Fruit fly (Drosophila melanogaster) whole organism, embryonic: ENCODE results near the gene CG7785.

Source experiments
- ATbp ChIP-seq: fragments of 200-800 bp; sonication (Bioruptor generic); optimal IDR thresholded peaks from 2 replicates; lab custom pipeline; 2017; ENCODE audit warnings: missing biosample characterization, mild to moderate bottlenecking, missing genetic modification characterization, missing genetic modification reagents
- Aef1 ChIP-seq: fragments of 200-800 bp; sonication (Bioruptor generic); IDR thresholded peaks from 3 replicates; pipeline ENCODE4 v1.3.6; 2022; ENCODE audit warnings: missing biosample characterization, missing genetic modification characterization
- CG10431 ChIP-seq: fragments of 200-800 bp; sonication (Bioruptor generic); optimal IDR thresholded peaks from 3 replicates; lab custom pipeline; 2018; ENCODE audit warnings: missing biosample characterization, mild to moderate bottlenecking, missing genetic modification characterization
- CG11560 ChIP-seq: fragments of 200-800 bp; sonication (Bioruptor generic); IDR thresholded peaks from 3 replicates; pipeline ENCODE4 v1.3.6; 2022; ENCODE audit warnings: missing biosample characterization, missing genetic modification characterization
- CG13424 ChIP-seq: fragments of 200-800 bp; sonication (Bioruptor generic); optimal IDR thresholded peaks from 2 replicates; lab custom pipeline; 2019; ENCODE audit warnings: missing biosample characterization, mild to moderate bottlenecking, missing genetic modification characterization, moderate library complexity
- CG15601 ChIP-seq: fragments of 200-800 bp; sonication (Bioruptor generic); optimal IDR thresholded peaks from 3 replicates; lab custom pipeline; 2019; ENCODE audit warnings: missing biosample characterization, mild to moderate bottlenecking, missing genetic modification characterization, moderate library complexity
- CG2116 ChIP-seq: fragments of 200-800 bp; sonication (Bioruptor generic); optimal IDR thresholded peaks from 3 replicates; lab custom pipeline; 2018; ENCODE audit warnings: missing biosample characterization, mild to moderate bottlenecking, missing genetic modification characterization
- CG2199 ChIP-seq: fragments of 200-800 bp; sonication (Bioruptor generic); IDR thresholded peaks from 3 replicates; pipeline ENCODE4 v1.3.6; 2022; ENCODE audit warnings: missing biosample characterization, missing genetic modification characterization
- CG30020 ChIP-seq: fragments of 200-800 bp; optimal IDR thresholded peaks from 2 replicates; lab custom pipeline; 2019; ENCODE audit warnings: missing biosample characterization, mild to moderate bottlenecking, missing genetic modification characterization, moderate library complexity
- CG3847 ChIP-seq: fragments of 200-800 bp; sonication (Bioruptor generic); IDR thresholded peaks from 2 replicates; pipeline ENCODE4 v1.3.6; 2022; ENCODE audit warnings: missing biosample characterization, missing genetic modification characterization
- CG6854 ChIP-seq: fragments of 200-800 bp; sonication (Bioruptor generic); optimal IDR thresholded peaks from 3 replicates; lab custom pipeline; 2017; ENCODE audit warnings: missing biosample characterization, mild to moderate bottlenecking, missing genetic modification characterization
- Dad ChIP-seq: fragments of 200-800 bp; sonication (Bioruptor generic); optimal IDR thresholded peaks from 3 replicates; lab custom pipeline; 2016; ENCODE audit warnings: missing biosample characterization, missing genetic modification characterization
- Dek ChIP-seq: fragments of 200-800 bp; sonication (Bioruptor generic); optimal IDR thresholded peaks from 3 replicates; lab custom pipeline; 2019; ENCODE audit warnings: missing biosample characterization, mild to moderate bottlenecking, missing genetic modification characterization, moderate library complexity
- Dll ChIP-seq: fragments of 200-800 bp; sonication (Bioruptor generic); IDR thresholded peaks from 4 replicates; pipeline ENCODE4 v1.3.6; 2022; ENCODE audit warnings: missing biosample characterization, missing genetic modification characterization; ENCODE audit not compliant: partially characterized antibody
- Dp ChIP-seq: fragments of 200-800 bp; sonication (Bioruptor generic); optimal IDR thresholded peaks from 2 replicates; lab custom pipeline; 2018; ENCODE audit warnings: missing biosample characterization, mild to moderate bottlenecking, missing genetic modification characterization, moderate library complexity
- E2f2 ChIP-seq: fragments of 200-800 bp; sonication (Bioruptor generic); IDR thresholded peaks from 2 replicates; pipeline ENCODE4 v1.3.6; 2022; ENCODE audit warnings: missing biosample characterization, missing genetic modification characterization
- Eip74EF ChIP-seq, 2 experiments: fragments of 200-800 bp in 1 of 2; fragments of >200 bp in 1 of 2; sonication (Bioruptor generic) in 1 of 2; optimal IDR thresholded peaks; 2 replicates each; lab custom pipeline; 2017 to 2019; ENCODE audit warnings: missing biosample characterization in 2 of 2, missing genetic modification characterization in 2 of 2, mild to moderate bottlenecking in 1 of 2, moderate library complexity in 1 of 2
- Elba2 ChIP-seq: fragments of 200-800 bp; sonication (Bioruptor generic); optimal IDR thresholded peaks from 3 replicates; lab custom pipeline; 2016; ENCODE audit warnings: missing biosample characterization, missing genetic modification characterization
- HHEX ChIP-seq: fragments of 200-800 bp; sonication (Bioruptor generic); optimal IDR thresholded peaks from 3 replicates; lab custom pipeline; 2017; ENCODE audit warnings: missing biosample characterization, mild to moderate bottlenecking, missing genetic modification characterization, missing genetic modification reagents
- HLH4C ChIP-seq: fragments of 200-800 bp; sonication (Bioruptor generic); IDR thresholded peaks from 3 replicates; pipeline ENCODE4 v1.3.6; 2022; ENCODE audit warnings: missing biosample characterization, missing genetic modification characterization; ENCODE audit not compliant: partially characterized antibody
- HLHmδ ChIP-seq: fragments of 200-800 bp; sonication (Bioruptor generic); optimal IDR thresholded peaks from 2 replicates; lab custom pipeline; 2018; ENCODE audit warnings: missing biosample characterization, mild to moderate bottlenecking, missing genetic modification characterization, moderate library complexity
- HmgZ ChIP-seq: fragments of 200-800 bp; sonication (Bioruptor generic); optimal IDR thresholded peaks from 2 replicates; lab custom pipeline; 2018; ENCODE audit warnings: missing biosample characterization, mild to moderate bottlenecking, missing genetic modification characterization
- Hmr ChIP-seq: fragments of 200-800 bp; sonication (Bioruptor generic); optimal IDR thresholded peaks from 3 replicates; lab custom pipeline; 2017; ENCODE audit warnings: mild to moderate bottlenecking, missing biosample characterization, missing genetic modification reagents, missing genetic modification characterization
- MESR4 ChIP-seq: fragments of 200-800 bp; sonication (Bioruptor generic); optimal IDR thresholded peaks from 2 replicates; lab custom pipeline; 2018; ENCODE audit warnings: missing biosample characterization, mild to moderate bottlenecking, missing genetic modification characterization, moderate library complexity
- Mes4 ChIP-seq: fragments of 200-800 bp; sonication (Bioruptor generic); optimal IDR thresholded peaks from 2 replicates; lab custom pipeline; 2016; ENCODE audit warnings: missing biosample characterization, missing genetic modification characterization
- Myb ChIP-seq: fragments of 200-800 bp; sonication (Bioruptor generic); optimal IDR thresholded peaks from 2 replicates; lab custom pipeline; 2016; ENCODE audit warnings: missing biosample characterization, missing genetic modification characterization
- Neu2 ChIP-seq: fragments of 200-800 bp; sonication (Bioruptor generic); optimal IDR thresholded peaks from 3 replicates; lab custom pipeline; 2016; ENCODE audit warnings: missing biosample characterization, missing genetic modification characterization, borderline replicate concordance
- Ptx1 ChIP-seq: fragments of 200-800 bp; sonication (Bioruptor generic); IDR thresholded peaks from 2 replicates; pipeline ENCODE4 v1.3.6; 2022; ENCODE audit warnings: missing biosample characterization, missing genetic modification characterization
- Side ChIP-seq: fragments of 200-800 bp; sonication (Bioruptor generic); optimal IDR thresholded peaks from 2 replicates; lab custom pipeline; 2016; ENCODE audit warnings: missing biosample characterization, missing genetic modification characterization
- Sox100B ChIP-seq: fragments of 200-800 bp; sonication (Bioruptor generic); optimal IDR thresholded peaks from 3 replicates; lab custom pipeline; 2018; ENCODE audit warnings: missing biosample characterization, mild to moderate bottlenecking, missing genetic modification characterization
- bigmax ChIP-seq: fragments of 200-800 bp; sonication (Bioruptor generic); optimal IDR thresholded peaks from 2 replicates; lab custom pipeline; 2018; ENCODE audit warnings: missing biosample characterization, mild to moderate bottlenecking, missing genetic modification characterization
- crol ChIP-seq: fragments of 200-800 bp; sonication (Bioruptor generic); IDR thresholded peaks from 2 replicates; pipeline ENCODE4 v1.3.6; 2022; ENCODE audit warnings: missing biosample characterization, missing genetic modification characterization
- cwo ChIP-seq: fragments of 200-800 bp; sonication (Bioruptor generic); optimal IDR thresholded peaks from 3 replicates; lab custom pipeline; 2017; ENCODE audit warnings: missing biosample characterization, missing genetic modification characterization, mild to moderate bottlenecking, moderate library complexity, missing genetic modification reagents
- dimm ChIP-seq: fragments of 200-800 bp; sonication (Bioruptor generic); IDR thresholded peaks from 2 replicates; pipeline ENCODE4 v1.3.6; 2022; ENCODE audit warnings: missing biosample characterization, missing genetic modification characterization
- dmrt99B ChIP-seq: fragments of 200-800 bp; sonication (Bioruptor generic); optimal IDR thresholded peaks from 2 replicates; lab custom pipeline; 2018; ENCODE audit warnings: missing biosample characterization, mild to moderate bottlenecking, missing genetic modification characterization, moderate library complexity
- en ChIP-seq: fragments of 200-800 bp; sonication (Bioruptor generic); optimal IDR thresholded peaks from 2 replicates; lab custom pipeline; 2016; ENCODE audit warnings: missing biosample characterization, missing genetic modification characterization
- gem ChIP-seq: fragments of 200-800 bp; sonication (Bioruptor generic); optimal IDR thresholded peaks from 2 replicates; lab custom pipeline; 2019; ENCODE audit warnings: missing biosample characterization, mild to moderate bottlenecking, missing genetic modification characterization, moderate library complexity
- hbn ChIP-seq: fragments of 200-800 bp; sonication (Bioruptor generic); IDR thresholded peaks from 2 replicates; pipeline ENCODE4 v1.3.6; 2022; ENCODE audit warnings: missing biosample characterization, missing genetic modification characterization; ENCODE audit not compliant: partially characterized antibody
- kay ChIP-seq: fragments of 200-800 bp; sonication (Bioruptor generic); optimal IDR thresholded peaks from 2 replicates; lab custom pipeline; 2016; ENCODE audit warnings: missing biosample characterization, missing genetic modification characterization
- lbe ChIP-seq: fragments of 200-800 bp; sonication (Bioruptor generic); optimal IDR thresholded peaks from 2 replicates; lab custom pipeline; 2016; ENCODE audit warnings: missing biosample characterization, mild to moderate bottlenecking, missing genetic modification characterization
- lilli ChIP-seq: fragments of 200-800 bp; sonication (Bioruptor generic); optimal IDR thresholded peaks from 3 replicates; lab custom pipeline; 2016; ENCODE audit warnings: missing biosample characterization, missing genetic modification characterization
- lov ChIP-seq, 2 experiments: fragments of 200-800 bp in 1 of 2; fragments of >200 bp in 1 of 2; sonication (Bioruptor generic) in 1 of 2; IDR thresholded peaks in 1 of 2; optimal IDR thresholded peaks in 1 of 2; 2 replicates in 1 of 2; 3 replicates in 1 of 2; pipeline versions ENCODE4 v1.3.6 to Lab custom; 2017 to 2022; ENCODE audit warnings: missing biosample characterization in 1 of 2, missing genetic modification characterization in 1 of 2
- mam ChIP-seq: fragments of 200-800 bp; sonication (Bioruptor generic); optimal IDR thresholded peaks from 3 replicates; lab custom pipeline; 2016; ENCODE audit warnings: missing biosample characterization, missing genetic modification characterization
- psq ChIP-seq: fragments of 200-800 bp; sonication (Bioruptor generic); optimal IDR thresholded peaks from 2 replicates; lab custom pipeline; 2017; ENCODE audit warnings: missing biosample characterization, missing genetic modification characterization
- slbo ChIP-seq: fragments of 200-800 bp; sonication (Bioruptor generic); IDR thresholded peaks from 2 replicates; pipeline ENCODE4 v1.3.6; 2022; ENCODE audit warnings: missing biosample characterization, missing genetic modification characterization
- sqz ChIP-seq: fragments of 200-800 bp; sonication (Bioruptor generic); optimal IDR thresholded peaks from 3 replicates; lab custom pipeline; 2018; ENCODE audit warnings: missing biosample characterization, mild to moderate bottlenecking, missing genetic modification characterization
- unc-4 ChIP-seq: fragments of 200-800 bp; sonication (Bioruptor generic); IDR thresholded peaks from 2 replicates; pipeline ENCODE4 v1.3.6; 2022; ENCODE audit warnings: missing biosample characterization, missing genetic modification characterization; ENCODE audit not compliant: partially characterized antibody
- zen2 ChIP-seq: fragments of 200-800 bp; sonication (Bioruptor generic); IDR thresholded peaks from 3 replicates; pipeline ENCODE4 v1.3.6; 2022; ENCODE audit warnings: missing biosample characterization, missing genetic modification characterization; ENCODE audit not compliant: partially characterized antibody

CG7785 gene

dm6 chr3R:18018828-18019461, 2.5 kb upstream of the CG7785 start, which contains the start of gene DNaseII (continued):
- TF ChIP-seq Dek (tag; lab: Kevin White, UChicago) (no peak), E2f2 (GFP tag; lab: Robert Waterston, UW) (no peak; the same call in 1 of the 2 replicates), Elba2 (no peak), CG6854 (GFP tag; lab: Kevin White, UChicago) (no peak), HHEX (GFP tag; lab: Kevin White, UChicago) (peak; percentile 41), CG13424 (tag; lab: Kevin White, UChicago) (peak; percentile 29), psq (no peak), cwo (peak; percentile 44), bigmax (GFP tag; lab: Kevin White, UChicago) (no peak), Eip74EF (GFP tag; optimal IDR thresholded peaks at IDR 0.05; lab: Kevin White, UChicago) (no peak), Neu2 (no peak), HmgZ (no peak), Dll (GFP tag; lab: Robert Waterston, UW) (no peak), CG10431 (GFP tag; lab: Kevin White, UChicago) (no peak), HLHmδ (GFP tag; lab: Kevin White, UChicago) (no peak), gem (tag; lab: Kevin White, UChicago) (peak; percentile 51), MESR4 (no peak), CG2199 (GFP tag; lab: Robert Waterston, UW) (no peak), Side (GFP tag; lab: Kevin White, UChicago) (peak; percentile 24), lilli (peak; percentile 32), crol (GFP tag; lab: Robert Waterston, UW) (no peak), slbo (GFP tag; lab: Robert Waterston, UW) (no peak), dmrt99B (tag; lab: Kevin White, UChicago) (peak; percentile 34), Hmr (GFP tag; lab: Kevin White, UChicago) (peak; percentile 58), Dad (GFP tag; lab: Kevin White, UChicago) (no peak), mam (GFP tag; lab: Kevin White, UChicago) (no peak), Dp (GFP tag; lab: Kevin White, UChicago) (no peak), dimm (no peak), Myb (GFP tag; lab: Kevin White, UChicago) (no peak), en (GFP tag; lab: Kevin White, UChicago) (no peak), zen2 (no peak), lbe (GFP tag; lab: Kevin White, UChicago) (no peak), kay (GFP tag; lab: Kevin White, UChicago) (no peak), CG30020 (tag; lab: Kevin White, UChicago) (no peak), Sox100B (no peak), Mes4 (GFP tag; lab: Kevin White, UChicago) (no peak), CG2116 (GFP tag; lab: Kevin White, UChicago) (no peak), CG11560 (tag; lab: Robert Waterston, UW) (no peak), hbn (GFP tag; lab: Robert Waterston, UW) (no peak), CG15601 (tag; lab: Kevin White, UChicago) (no peak), unc-4 (GFP tag; lab: Robert Waterston, UW) (no peak), HLH4C (no peak), lov (optimal IDR thresholded peaks at IDR 0.05; lab: Kevin White, UChicago) (no peak), lov (GFP tag; IDR thresholded peaks at IDR 0.05; lab: Robert Waterston, UW) (0 out of 3 replicates have a peak, but pooled peaks have one; percentile 39), ATbp (peak; percentile 29), Ptx1 (GFP tag; lab: Robert Waterston, UW) (no peak; the same call in 1 of the 2 replicates), Aef1 (GFP tag; lab: Robert Waterston, UW) (no peak; the same call in 2 of the 3 replicates), sqz (GFP tag; lab: Kevin White, UChicago) (peak; percentile 2), CG3847 (GFP tag; lab: Robert Waterston, UW) (0 out of 2 replicates have a peak, but pooled peaks have one; percentile 44)
